Worm (Caenorhabditis elegans) whole organism, L2 larva: ENCODE results near the gene txt-8.

Experiments
- C34F6.9 ChIP-seq: fragments of 150-350 bp; optimal IDR thresholded peaks from 2 replicates; lab custom pipeline; 2014; ENCODE audit warnings: missing biosample characterization, missing genetic modification characterization
- R02D3.7 ChIP-seq: fragments of 150-350 bp; optimal IDR thresholded peaks from 2 replicates; lab custom pipeline; 2014; ENCODE audit warnings: missing biosample characterization, missing genetic modification characterization
- ZK546.5 ChIP-seq: sonication (generic microtip); optimal IDR thresholded peaks from 2 replicates; lab custom pipeline; 2017; ENCODE audit warnings: missing biosample characterization, missing genetic modification characterization
- ama-1 ChIP-seq: fragments of 150-350 bp; optimal IDR thresholded peaks from 2 replicates; lab custom pipeline; 2018; ENCODE audit warnings: inconsistent platforms
- blmp-1 ChIP-seq: sonication (generic microtip); optimal IDR thresholded peaks from 2 replicates; lab custom pipeline; 2017; ENCODE audit warnings: missing genetic modification characterization, mild to moderate bottlenecking, missing compliant biosample characterization, antibody characterized with exemption, moderate library complexity; ENCODE audit not compliant: insufficient read depth
- ceh-16 ChIP-seq: fragments of 150-350 bp; optimal IDR thresholded peaks from 2 replicates; lab custom pipeline; 2014; ENCODE audit warnings: missing biosample characterization, missing genetic modification characterization
- ceh-82 ChIP-seq: fragments of 150-350 bp; optimal IDR thresholded peaks from 2 replicates; lab custom pipeline; 2014; ENCODE audit warnings: missing biosample characterization, missing genetic modification characterization
- crh-2 ChIP-seq: sonication (generic microtip); optimal IDR thresholded peaks from 2 replicates; lab custom pipeline; 2017; ENCODE audit warnings: missing biosample characterization, missing genetic modification characterization
- dmd-4 ChIP-seq: sonication (generic microtip); optimal IDR thresholded peaks from 2 replicates; lab custom pipeline; 2017; ENCODE audit warnings: missing biosample characterization, missing genetic modification characterization
- elt-1 ChIP-seq: fragments of 150-350 bp; optimal IDR thresholded peaks from 2 replicates; lab custom pipeline; 2014; ENCODE audit warnings: missing biosample characterization, missing genetic modification characterization
- elt-3 ChIP-seq: sonication (generic microtip); optimal IDR thresholded peaks from 2 replicates; lab custom pipeline; 2017; ENCODE audit warnings: missing biosample characterization, missing genetic modification characterization
- gmeb-1 ChIP-seq: fragments of 150-350 bp; optimal IDR thresholded peaks from 2 replicates; lab custom pipeline; 2014; ENCODE audit warnings: missing biosample characterization, missing genetic modification characterization
- lin-11 ChIP-seq: fragments of 150-350 bp; sonication (generic microtip); optimal IDR thresholded peaks from 2 replicates; lab custom pipeline; 2014; ENCODE audit warnings: missing biosample characterization, missing genetic modification characterization, inconsistent platforms, mixed read lengths
- lin-13 ChIP-seq: fragments of 150-350 bp; optimal IDR thresholded peaks from 2 replicates; lab custom pipeline; 2014; ENCODE audit warnings: missing biosample characterization, missing genetic modification reagents, missing genetic modification characterization
- lin-39 ChIP-seq: fragments of 150-350 bp; optimal IDR thresholded peaks from 2 replicates; lab custom pipeline; 2014; ENCODE audit warnings: missing biosample characterization, missing genetic modification reagents, missing genetic modification characterization
- lsy-2 ChIP-seq, 2 experiments: fragments of 150-350 bp in 1 of 2; sonication (generic microtip) in 1 of 2; optimal IDR thresholded peaks; 2 replicates each; lab custom pipeline; 2014 to 2017; ENCODE audit warnings: missing biosample characterization in 2 of 2, missing genetic modification characterization in 2 of 2
- mab-5 ChIP-seq: fragments of 150-350 bp; optimal IDR thresholded peaks from 2 replicates; lab custom pipeline; 2014; ENCODE audit warnings: missing biosample characterization, missing genetic modification characterization
- mbf-1 ChIP-seq: sonication (generic microtip); optimal IDR thresholded peaks from 2 replicates; lab custom pipeline; 2017; ENCODE audit warnings: missing biosample characterization, missing genetic modification characterization
- mdl-1 ChIP-seq, 2 experiments: fragments of 150-350 bp in 1 of 2; sonication (generic microtip) in 1 of 2; optimal IDR thresholded peaks; 2 replicates each; lab custom pipeline; 2017; ENCODE audit warnings: missing biosample characterization in 2 of 2, missing genetic modification characterization in 2 of 2
- nhr-10 ChIP-seq: sonication (generic microtip); optimal IDR thresholded peaks from 2 replicates; lab custom pipeline; 2017; ENCODE audit warnings: missing biosample characterization, missing genetic modification characterization
- nhr-21 ChIP-seq: fragments of 150-350 bp; optimal IDR thresholded peaks from 2 replicates; lab custom pipeline; 2014; ENCODE audit warnings: missing biosample characterization, missing genetic modification characterization
- nhr-23 ChIP-seq: fragments of 150-350 bp; optimal IDR thresholded peaks from 2 replicates; lab custom pipeline; 2014; ENCODE audit warnings: missing biosample characterization, missing genetic modification reagents, missing genetic modification characterization
- nhr-25 ChIP-seq: fragments of 150-350 bp; sonication (generic microtip); optimal IDR thresholded peaks from 3 replicates; lab custom pipeline; 2014; ENCODE audit warnings: missing biosample characterization, missing genetic modification characterization
- nhr-77 ChIP-seq: fragments of 150-350 bp; optimal IDR thresholded peaks from 2 replicates; lab custom pipeline; 2014; ENCODE audit warnings: missing biosample characterization, missing genetic modification characterization
- peb-1 ChIP-seq: fragments of 150-350 bp; optimal IDR thresholded peaks from 2 replicates; lab custom pipeline; 2014; ENCODE audit warnings: missing biosample characterization, missing genetic modification characterization
- skn-1 ChIP-seq: sonication (generic microtip); optimal IDR thresholded peaks from 2 replicates; lab custom pipeline; 2017; ENCODE audit warnings: missing biosample characterization, missing genetic modification characterization
- sma-9 ChIP-seq, 2 experiments: fragments of 150-350 bp in 1 of 2; sonication (generic microtip) in 1 of 2; optimal IDR thresholded peaks; 2 replicates each; lab custom pipeline; 2014 to 2016; ENCODE audit warnings: missing genetic modification characterization in 2 of 2, mild to moderate bottlenecking in 1 of 2, missing biosample characterization in 1 of 2, missing compliant biosample characterization in 1 of 2, missing genetic modification reagents in 1 of 2, moderate library complexity in 1 of 2
- unc-39 ChIP-seq: fragments of 150-350 bp; optimal IDR thresholded peaks from 2 replicates; lab custom pipeline; 2014; ENCODE audit warnings: missing biosample characterization, missing genetic modification characterization
- unc-55 ChIP-seq: fragments of 150-350 bp; sonication (generic microtip); optimal IDR thresholded peaks from 3 replicates; lab custom pipeline; 2014; ENCODE audit warnings: missing biosample characterization, missing genetic modification reagents, missing genetic modification characterization
- ztf-11 ChIP-seq: sonication (generic microtip); optimal IDR thresholded peaks from 2 replicates; lab custom pipeline; 2017; ENCODE audit warnings: missing biosample characterization, missing genetic modification characterization
- ztf-4 ChIP-seq: fragments of 150-350 bp; optimal IDR thresholded peaks from 2 replicates; lab custom pipeline; 2014; ENCODE audit warnings: missing biosample characterization, missing genetic modification characterization

Gene txt-8

DNA sequence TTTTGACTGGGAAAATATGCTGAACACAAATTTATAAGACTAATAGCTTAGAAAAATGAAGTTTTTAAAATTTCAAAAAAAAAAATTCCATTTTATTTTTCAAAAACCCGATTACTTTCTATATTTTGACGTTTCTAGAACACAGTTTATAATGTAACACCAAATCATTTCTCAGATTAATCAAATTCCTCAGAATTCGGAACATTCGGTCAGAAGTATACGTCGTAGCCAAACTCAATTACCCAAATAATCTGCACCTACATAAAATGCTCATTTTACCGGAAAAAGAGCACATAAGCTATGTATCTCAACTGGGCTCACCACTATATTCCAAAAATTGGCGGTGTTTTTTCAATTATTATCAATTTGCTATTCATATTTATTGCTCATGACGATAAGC is 6.6 kb downstream of the txt-8 start, which contains the start of gene srj-26:
Gene srj-26, plus strand, starts transcription at position 301 of the 400 bp plus-strand sequence.
- no peak for TF ChIP-seq nhr-21
- no peak for TF ChIP-seq nhr-77
- no peak for TF ChIP-seq C34F6.9 (tag; lab: Kevin White, UChicago)
- TF ChIP-seq, all 48 proteins: peak for 0

- no peak for TF ChIP-seq skn-1 (tag; lab: Kevin White, UChicago)
- TF ChIP-seq nhr-23: no peak
- TF ChIP-seq mdl-1 (tag; optimal IDR thresholded peaks at IDR 0.05; lab: Kevin White, UChicago): no peak
- TF ChIP-seq unc-39 (tag; lab: Kevin White, UChicago): no peak
- no peak for TF ChIP-seq C34F6.9 (tag; lab: Kevin White, UChicago)
- TF ChIP-seq elt-1 (tag; lab: Kevin White, UChicago): no peak
- no peak for TF ChIP-seq ama-1
- no peak for TF ChIP-seq lin-39 (tag; lab: Kevin White, UChicago)
- no peak for TF ChIP-seq ztf-11 (tag; lab: Kevin White, UChicago)
- TF ChIP-seq lsy-2 (tag; optimal IDR thresholded peaks at IDR 0.05; lab: Kevin White, UChicago): no peak
- TF ChIP-seq dmd-4 (tag; lab: Kevin White, UChicago): no peak
- TF ChIP-seq unc-55 (GFP tag; lab: Kevin White, UChicago): no peak
- TF ChIP-seq ceh-82 (tag; lab: Kevin White, UChicago): no peak
- no peak for TF ChIP-seq ZK546.5 (tag; lab: Kevin White, UChicago)
- TF ChIP-seq mab-5 (tag; lab: Kevin White, UChicago): no peak
- no peak for TF ChIP-seq sma-9 (GFP tag; optimal IDR thresholded peaks at IDR 0.05; lab: Kevin White, UChicago)
- TF ChIP-seq sma-9 (tag; optimal IDR thresholded peaks at IDR 0.05; lab: Kevin White, UChicago): no peak
- TF ChIP-seq nhr-21: no peak
- no peak for TF ChIP-seq ztf-4
- TF ChIP-seq elt-3 (tag; lab: Kevin White, UChicago): no peak
Measured at ce11 chrV:18424471-18424870, 10.3 kb downstream of the txt-8 start, which contains the start of gene ZK262.4. ZK262.4 (minus strand) TSS chrV:18424571.

DNA sequence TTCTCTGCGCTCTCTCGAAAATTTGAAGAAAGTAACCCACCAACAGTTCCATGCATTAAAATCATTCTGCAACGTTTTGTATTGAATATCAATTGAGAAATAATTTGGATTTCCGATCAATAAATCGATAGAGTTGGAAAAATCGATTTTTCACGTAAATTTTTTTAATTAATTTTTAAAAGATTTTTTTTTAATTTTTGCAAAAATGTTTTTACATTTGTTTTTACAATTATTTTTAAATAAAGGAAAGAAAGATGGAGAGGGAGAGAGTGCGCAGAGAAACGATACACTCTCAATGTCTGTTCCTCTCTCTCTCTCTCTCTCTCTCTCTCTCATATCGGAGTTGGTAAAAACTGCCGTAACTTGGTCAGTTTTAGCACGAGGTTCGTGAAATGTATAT is 11.4 kb downstream of the txt-8 start, which contains the start of gene ZK262.19:
Gene ZK262.19, minus strand, starts transcription at position 101 of the 400 bp plus-strand sequence.
- no peak for TF ChIP-seq unc-55 (GFP tag; lab: Kevin White, UChicago)
- no peak for TF ChIP-seq ztf-11 (tag; lab: Kevin White, UChicago)
- TF ChIP-seq nhr-23: no peak
- no peak for TF ChIP-seq ZK546.5 (tag; lab: Kevin White, UChicago)
- TF ChIP-seq crh-2 (tag; lab: Kevin White, UChicago): no peak
- TF ChIP-seq dmd-4 (tag; lab: Kevin White, UChicago): no peak
- no peak for TF ChIP-seq mbf-1 (tag; lab: Kevin White, UChicago)
- TF ChIP-seq C34F6.9 (tag; lab: Kevin White, UChicago): no peak
- TF ChIP-seq ceh-82 (tag; lab: Kevin White, UChicago): no peak
- no peak for TF ChIP-seq lin-13 (GFP tag; lab: Kevin White, UChicago)
- no peak for TF ChIP-seq elt-3 (tag; lab: Kevin White, UChicago)
- TF ChIP-seq nhr-25 (tag; lab: Kevin White, UChicago): no peak
- no peak for TF ChIP-seq nhr-10
- no peak for TF ChIP-seq lin-11 (tag; lab: Kevin White, UChicago)
- TF ChIP-seq elt-1 (tag; lab: Kevin White, UChicago): no peak

DNA sequence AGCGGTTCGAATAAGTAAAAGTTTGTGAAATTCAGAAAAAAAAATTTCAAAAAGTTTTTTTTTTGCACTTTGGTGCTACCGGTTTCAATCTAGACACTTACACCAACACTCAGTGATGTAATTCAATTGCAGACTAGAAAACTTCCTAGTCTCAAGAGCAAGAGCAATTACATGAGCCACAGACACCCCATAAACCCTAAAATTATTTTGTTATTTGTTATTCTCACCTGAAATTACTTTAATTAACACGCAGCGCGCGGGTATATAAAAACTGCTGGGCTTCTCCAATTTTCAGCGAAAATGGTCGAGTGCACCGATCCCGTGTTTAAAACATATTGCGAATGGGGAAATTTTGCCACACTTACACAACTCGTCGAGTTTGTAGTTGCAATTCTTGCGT is 12.1 kb downstream of the txt-8 start, which contains the start of gene srw-83:
Gene srw-83, plus strand, starts transcription at position 301 of the 400 bp plus-strand sequence.
- TF ChIP-seq unc-55 (GFP tag; lab: Kevin White, UChicago): no peak
- no peak for TF ChIP-seq peb-1
- TF ChIP-seq sma-9 (GFP tag; optimal IDR thresholded peaks at IDR 0.05; lab: Kevin White, UChicago): no peak
- no peak for TF ChIP-seq sma-9 (tag; optimal IDR thresholded peaks at IDR 0.05; lab: Kevin White, UChicago)
- TF ChIP-seq mab-5 (tag; lab: Kevin White, UChicago): no peak
- no peak for TF ChIP-seq gmeb-1
- TF ChIP-seq R02D3.7: no peak
- TF ChIP-seq ceh-16: no peak
- TF ChIP-seq blmp-1 (tag; lab: Kevin White, UChicago): no peak
- TF ChIP-seq ceh-82 (tag; lab: Kevin White, UChicago): no peak
- no peak for TF ChIP-seq unc-39 (tag; lab: Kevin White, UChicago)
- TF ChIP-seq mdl-1 (tag; optimal IDR thresholded peaks at IDR 0.05; lab: Kevin White, UChicago): no peak
- TF ChIP-seq elt-3 (tag; lab: Kevin White, UChicago): no peak
- no peak for TF ChIP-seq ZK546.5 (tag; lab: Kevin White, UChicago)

DNA sequence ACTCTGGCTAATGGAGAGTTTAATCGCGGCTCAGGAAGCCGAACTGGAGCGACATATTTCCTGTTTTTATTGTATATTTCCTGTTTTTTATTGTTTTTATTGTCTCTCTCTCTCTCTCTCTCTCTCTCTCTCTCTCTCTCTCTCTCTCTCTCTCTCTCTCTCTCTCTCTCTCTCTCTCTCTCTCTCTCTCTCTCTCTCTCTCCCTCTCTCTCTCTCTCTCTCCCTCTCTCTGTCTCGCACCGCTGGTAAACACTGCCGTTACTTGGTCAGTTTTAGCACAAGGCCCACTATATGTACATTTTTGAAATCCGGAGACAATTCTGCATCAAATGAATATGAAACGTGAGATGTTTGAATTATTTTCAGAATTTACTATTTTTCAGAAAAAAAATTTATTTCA is 16.7 kb downstream of the txt-8 start:
- TF ChIP-seq skn-1 (tag; lab: Kevin White, UChicago) (no peak), ceh-16 (no peak)
